Worm (Caenorhabditis elegans): ENCODE results near the gene oac-20.

oac-20 gene

ce11 chrV:16017671-16018070, 39.2 kb downstream of the oac-20 start, which contains the start of gene srx-43:
Gene srx-43, plus strand, starts transcription at chrV:16017971.
- TF ChIP-seq him-1 (tag; optimal IDR thresholded peaks at IDR 0.05), result no peak
- no peak for TF ChIP-seq dao-5 (tag; optimal IDR thresholded peaks at IDR 0.05)
- no peak for TF ChIP-seq W03F9.2 (tag; optimal IDR thresholded peaks at IDR 0.05)

DNA sequence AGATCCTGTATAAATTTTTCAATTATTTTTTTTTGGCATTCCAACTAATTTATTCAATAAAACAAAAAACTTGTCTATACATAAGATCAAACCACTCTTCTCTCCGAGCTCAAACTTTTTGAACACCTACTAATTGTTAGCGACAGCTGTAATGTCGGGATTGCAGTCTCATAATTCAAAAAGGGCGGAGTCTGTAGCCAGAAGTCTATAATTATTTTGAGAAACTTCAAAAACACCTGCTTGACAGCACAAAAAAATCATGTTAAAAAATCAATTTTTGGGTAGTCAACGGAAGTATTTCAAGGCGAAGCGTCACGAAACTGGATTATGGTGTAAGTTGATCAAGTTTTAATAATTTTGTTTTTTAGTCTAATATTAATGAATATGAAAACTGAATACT, 41.5 kb downstream of the oac-20 start, which contains the start of gene srx-44:
Gene srx-44, plus strand, starts transcription at position 301 of the 400 bp plus-strand sequence.
- TF ChIP-seq W03F9.2 (tag; optimal IDR thresholded peaks at IDR 0.05), result no peak
- TF ChIP-seq him-1 (tag; optimal IDR thresholded peaks at IDR 0.05), result no peak
- no peak for TF ChIP-seq dao-5 (tag; optimal IDR thresholded peaks at IDR 0.05)

- no peak for TF ChIP-seq him-1 (tag; optimal IDR thresholded peaks at IDR 0.05)
- TF ChIP-seq dao-5 (tag; optimal IDR thresholded peaks at IDR 0.05), result no peak
- no peak for TF ChIP-seq W03F9.2 (tag; optimal IDR thresholded peaks at IDR 0.05)
Observed at ce11 chrV:16022600-16022999, 44.1 kb downstream of the oac-20 start.

ce11 chrV:16023051-16023450, 44.5 kb downstream of the oac-20 start, which contains the start of gene cwc-15:
Gene cwc-15, plus strand, starts transcription at chrV:16023351.
- TF ChIP-seq him-1 (tag; optimal IDR thresholded peaks at IDR 0.05) (no peak), W03F9.2 (tag; optimal IDR thresholded peaks at IDR 0.05) (no peak), dao-5 (tag; optimal IDR thresholded peaks at IDR 0.05) (no peak)

- TF ChIP-seq dao-5 (tag; optimal IDR thresholded peaks at IDR 0.05), result no peak
Observed at ce11 chrV:16023559-16023958, 45.0 kb downstream of the oac-20 start.

DNA sequence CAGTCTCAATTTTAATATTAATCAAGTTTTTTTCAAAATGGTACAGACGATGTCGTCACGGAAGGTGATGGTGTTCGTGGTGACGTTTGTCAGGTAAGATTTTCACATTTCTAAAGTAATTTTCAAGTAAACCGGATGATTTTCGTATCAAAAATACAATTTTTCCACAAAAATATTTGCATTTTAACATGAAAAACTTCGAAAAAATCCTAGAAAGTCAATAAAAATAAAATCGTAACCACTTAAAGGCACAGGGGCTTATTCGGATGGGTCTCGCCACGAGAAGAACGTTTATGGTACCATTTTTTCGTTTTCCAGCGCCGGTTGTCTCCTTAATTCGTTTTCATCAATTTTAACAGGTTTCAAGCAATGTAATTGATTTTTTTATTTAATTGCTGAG, 45.8 kb downstream of the oac-20 start, which contains the start of gene T10C6.6:
Gene T10C6.6, plus strand, starts transcription at position 27 of the 400 bp plus-strand sequence.
- TF ChIP-seq dao-5 (tag; optimal IDR thresholded peaks at IDR 0.05) (no peak), him-1 (tag; optimal IDR thresholded peaks at IDR 0.05) (no peak), W03F9.2 (tag; optimal IDR thresholded peaks at IDR 0.05) (no peak)

DNA sequence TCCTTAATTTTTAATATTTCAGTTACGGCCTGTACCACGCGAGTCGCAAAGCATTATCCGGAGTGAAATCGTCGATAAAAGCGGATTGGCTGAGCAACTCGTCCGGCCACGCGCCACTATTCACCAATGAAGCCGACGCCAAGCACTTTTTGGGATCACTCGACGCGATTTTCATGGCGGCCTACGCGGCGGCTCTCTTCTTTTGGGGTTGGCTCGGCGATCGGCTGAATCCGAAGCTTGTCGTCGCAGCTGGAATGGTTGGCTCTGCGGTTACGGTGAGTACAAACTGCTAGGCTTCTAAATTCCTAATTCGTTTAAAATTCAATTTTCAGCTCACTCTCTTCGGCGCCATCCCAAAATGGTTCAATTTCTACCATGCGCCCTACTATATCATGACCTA, 46.4 kb downstream of the oac-20 start:
- TF ChIP-seq dao-5 (tag; optimal IDR thresholded peaks at IDR 0.05), result no peak
- TF ChIP-seq W03F9.2 (tag; optimal IDR thresholded peaks at IDR 0.05), result no peak
- no peak for TF ChIP-seq him-1 (tag; optimal IDR thresholded peaks at IDR 0.05)

ce11 chrV:16029237-16029636, 50.7 kb downstream of the oac-20 start:
- TF ChIP-seq him-1 (tag; optimal IDR thresholded peaks at IDR 0.05) (no peak), dao-5 (tag; optimal IDR thresholded peaks at IDR 0.05) (no peak), W03F9.2 (tag; optimal IDR thresholded peaks at IDR 0.05) (no peak)
